Worm (Caenorhabditis elegans) whole organism, mixed stage, embryonic: Measurements from ENCODE around the gene C32H11.3.

Source experiments
- M03D4.4 ChIP-seq: sonication (generic microtip); optimal IDR thresholded peaks from 2 replicates; lab custom pipeline; 2017; ENCODE audit warnings: mild to moderate bottlenecking, missing genetic modification characterization, missing compliant biosample characterization
- ces-1 ChIP-seq: fragments of 150-350 bp; optimal IDR thresholded peaks from 2 replicates; lab custom pipeline; 2014; ENCODE audit warnings: missing biosample characterization, missing genetic modification reagents, missing genetic modification characterization
- elt-3 ChIP-seq: fragments of 150-350 bp; optimal IDR thresholded peaks from 2 replicates; lab custom pipeline; 2014; ENCODE audit warnings: missing biosample characterization, missing genetic modification characterization
- lin-13 ChIP-seq: fragments of 150-350 bp; optimal IDR thresholded peaks from 2 replicates; lab custom pipeline; 2014; ENCODE audit warnings: missing biosample characterization, missing genetic modification characterization
- lin-32 ChIP-seq: fragments of 200-800 bp; sonication (Bioruptor generic); optimal IDR thresholded peaks from 2 replicates; lab custom pipeline; 2018; ENCODE audit warnings: mild to moderate bottlenecking, missing genetic modification characterization, missing compliant biosample characterization
- mab-5 ChIP-seq: fragments of 150-350 bp; optimal IDR thresholded peaks from 2 replicates; lab custom pipeline; 2014; ENCODE audit warnings: missing biosample characterization, missing genetic modification characterization
- nhr-28 ChIP-seq: fragments of 150-350 bp; optimal IDR thresholded peaks from 2 replicates; lab custom pipeline; 2014; ENCODE audit warnings: missing biosample characterization, missing genetic modification characterization
- nhr-76 ChIP-seq: sonication (generic microtip); optimal IDR thresholded peaks from 2 replicates; lab custom pipeline; 2017; ENCODE audit warnings: missing biosample characterization, missing genetic modification characterization
- pha-4 ChIP-seq: fragments of 150-350 bp; optimal IDR thresholded peaks from 2 replicates; lab custom pipeline; 2018; ENCODE audit warnings: missing biosample characterization, missing genetic modification reagents, missing genetic modification characterization
- sem-2 ChIP-seq: fragments of 200-800 bp; sonication (Bioruptor generic); optimal IDR thresholded peaks from 2 replicates; lab custom pipeline; 2018; ENCODE audit warnings: mild to moderate bottlenecking, missing genetic modification characterization, missing compliant biosample characterization
- sptf-1 ChIP-seq: sonication (generic microtip); optimal IDR thresholded peaks from 2 replicates; lab custom pipeline; 2017; ENCODE audit warnings: mild to moderate bottlenecking, missing genetic modification characterization, moderate library complexity, missing compliant biosample characterization
- unc-62 ChIP-seq: fragments of 150-350 bp; optimal IDR thresholded peaks from 2 replicates; lab custom pipeline; 2014; ENCODE audit warnings: missing biosample characterization, missing genetic modification reagents, missing genetic modification characterization

ce11 chrIV:12869812-12870211 is 48.5 kb upstream of the C32H11.3 start:
- TF ChIP-seq pha-4 (tag; lab: Kevin White, UChicago) (no peak), unc-62 (GFP tag; lab: Kevin White, UChicago) (no peak), ces-1 (GFP tag; lab: Kevin White, UChicago) (no peak), lin-13 (tag; lab: Kevin White, UChicago) (no peak), M03D4.4 (no peak), mab-5 (no peak), lin-32 (no peak), sptf-1 (no peak), sem-2 (GFP tag; lab: Kevin White, UChicago) (no peak), nhr-28 (no peak), elt-3 (no peak), nhr-76 (tag; lab: Kevin White, UChicago) (no peak)
